Comparison of ENCODE assay signal across 1 fruit fly cellular context in genomic region chr3L:16844920-16845573, dm6.
TF ChIP-seq lines count a peak whose summit lies in the region.

TSS of gene kud (minus strand) at chr3L:16844991.
TSS of gene Zcchc7 (plus strand) at chr3L:16845386.

TF ChIP-seq in whole organism, embryonic, 481 proteins besides CTCF, POLR2A, EP300 and RAD21 (continued from another document and continues in another):
- TF ChIP-seq CG6272 (GFP tag; IDR thresholded peaks at IDR 0.05; lab: Robert Waterston, UW), result peak; percentile 20; the same call in 1 of the 2 replicates
- TF ChIP-seq lov (optimal IDR thresholded peaks at IDR 0.05; lab: Kevin White, UChicago), result no peak
- no peak for TF ChIP-seq lov (GFP tag; IDR thresholded peaks at IDR 0.05; lab: Robert Waterston, UW)
- no peak for TF ChIP-seq emc (GFP tag; optimal IDR thresholded peaks at IDR 0.05; lab: Kevin White, UChicago)
- TF ChIP-seq nmo (GFP tag; optimal IDR thresholded peaks at IDR 0.05; lab: Kevin White, UChicago), result peak; percentile 79
- peak; percentile 62 for TF ChIP-seq sob (GFP tag; IDR thresholded peaks at IDR 0.05; lab: Robert Waterston, UW)
- no peak for TF ChIP-seq CG12769 (tag; optimal IDR thresholded peaks at IDR 0.05; lab: Kevin White, UChicago)
- TF ChIP-seq GATAe (GFP tag; conservative IDR thresholded peaks at IDR 0.05; lab: Robert Waterston, UW), result no peak
- TF ChIP-seq run (tag; optimal IDR thresholded peaks at IDR 0.05; lab: Kevin White, UChicago), result no peak
- TF ChIP-seq CG15479 (GFP tag; optimal IDR thresholded peaks at IDR 0.05; lab: Kevin White, UChicago), result no peak
- TF ChIP-seq slou (GFP tag; optimal IDR thresholded peaks at IDR 0.05; lab: Kevin White, UChicago), result no peak
- TF ChIP-seq onecut (GFP tag; IDR thresholded peaks at IDR 0.05; lab: Robert Waterston, UW), result no peak
- TF ChIP-seq CG6654 (GFP tag; optimal IDR thresholded peaks at IDR 0.05; lab: Kevin White, UChicago), result no peak
- TF ChIP-seq dysf (GFP tag; IDR thresholded peaks at IDR 0.05; lab: Robert Waterston, UW), result peak; percentile 63; the same call in 2 of the 3 replicates
- no peak for TF ChIP-seq Eip74EF (GFP tag; optimal IDR thresholded peaks at IDR 0.05; lab: Kevin White, UChicago)
- no peak for TF ChIP-seq Mrtf (GFP tag; IDR thresholded peaks at IDR 0.05; lab: Robert Waterston, UW)
- no peak for TF ChIP-seq CG7357 (GFP tag; IDR thresholded peaks at IDR 0.05; lab: Robert Waterston, UW)
- TF ChIP-seq CG10565 (GFP tag; optimal IDR thresholded peaks at IDR 0.05; lab: Kevin White, UChicago), result no peak
- TF ChIP-seq jumu (GFP tag; optimal IDR thresholded peaks at IDR 0.05; lab: Kevin White, UChicago), result no peak
- peak; percentile 52 for TF ChIP-seq chn (GFP tag; optimal IDR thresholded peaks at IDR 0.05; lab: Kevin White, UChicago)
- no peak for TF ChIP-seq tll (GFP tag; optimal IDR thresholded peaks at IDR 0.05; lab: Kevin White, UChicago)
- no peak for TF ChIP-seq Rx (GFP tag; IDR thresholded peaks at IDR 0.05; lab: Robert Waterston, UW)
- no peak for TF ChIP-seq klu (GFP tag; IDR thresholded peaks at IDR 0.05; lab: Robert Waterston, UW)
- TF ChIP-seq HLH3B (GFP tag; IDR thresholded peaks at IDR 0.05; lab: Robert Waterston, UW), result no peak
- TF ChIP-seq CG8924 (tag; optimal IDR thresholded peaks at IDR 0.05; lab: Kevin White, UChicago), result peak; percentile 69
- no peak for TF ChIP-seq MTF-1 (GFP tag; optimal IDR thresholded peaks at IDR 0.05; lab: Kevin White, UChicago; ENCODE audit: borderline replicate concordance)
- TF ChIP-seq Ets97D (GFP tag; optimal IDR thresholded peaks at IDR 0.05; lab: Kevin White, UChicago), result peak; percentile 65
- peak; percentile 44 to 56 for TF ChIP-seq dpn (GFP tag; optimal IDR thresholded peaks at IDR 0.05; lab: Kevin White, UChicago)
- peak; percentile 57 for TF ChIP-seq CG9437 (GFP tag; optimal IDR thresholded peaks at IDR 0.05; lab: Kevin White, UChicago)
- no peak for TF ChIP-seq CG4707 (GFP tag; optimal IDR thresholded peaks at IDR 0.05; lab: Kevin White, UChicago)
- peak; percentile 58 for TF ChIP-seq Hand (GFP tag; optimal IDR thresholded peaks at IDR 0.05; lab: Kevin White, UChicago)
- no peak for TF ChIP-seq CG31224 (GFP tag; IDR thresholded peaks at IDR 0.05; lab: Robert Waterston, UW)
- no peak for TF ChIP-seq CG17912 (GFP tag; optimal IDR thresholded peaks at IDR 0.05; lab: Kevin White, UChicago)
- TF ChIP-seq Ptx1 (GFP tag; IDR thresholded peaks at IDR 0.05; lab: Robert Waterston, UW), result peak; percentile 34
- TF ChIP-seq CG7556 (GFP tag; optimal IDR thresholded peaks at IDR 0.05; lab: Kevin White, UChicago), result peak; percentile 71
- peak; percentile 24; the same call in 1 of the 2 replicates for TF ChIP-seq CG10366 (GFP tag; IDR thresholded peaks at IDR 0.05; lab: Robert Waterston, UW)
- TF ChIP-seq hth (optimal IDR thresholded peaks at IDR 0.05; lab: Kevin White, UChicago), result no peak
- TF ChIP-seq CG11093 (GFP tag; IDR thresholded peaks at IDR 0.05; lab: Robert Waterston, UW), result no peak
- peak; percentile 60 for TF ChIP-seq Chrac-16 (GFP tag; optimal IDR thresholded peaks at IDR 0.05; lab: Kevin White, UChicago)
- no peak for TF ChIP-seq pan (optimal IDR thresholded peaks at IDR 0.05; lab: Kevin White, UChicago)
- peak in 1 of 2 experiments; percentile 13 for TF ChIP-seq pan (GFP tag; optimal IDR thresholded peaks at IDR 0.05 in 1 of 2, IDR thresholded peaks at IDR 0.05 in 1 of 2)
- TF ChIP-seq CG9876 (GFP tag; optimal IDR thresholded peaks at IDR 0.05; lab: Kevin White, UChicago), result no peak
- TF ChIP-seq dmrt99B (tag; optimal IDR thresholded peaks at IDR 0.05; lab: Kevin White, UChicago), result no peak
- TF ChIP-seq lola (GFP tag; optimal IDR thresholded peaks at IDR 0.05; lab: Kevin White, UChicago), result peak in 1 of 3 experiments; percentile 65
- TF ChIP-seq zen2 (GFP tag; IDR thresholded peaks at IDR 0.05; lab: Robert Waterston, UW; ENCODE audit: partially characterized antibody), result no peak
- no peak for TF ChIP-seq HHEX (GFP tag; optimal IDR thresholded peaks at IDR 0.05; lab: Kevin White, UChicago)
- TF ChIP-seq CG7745 (tag; optimal IDR thresholded peaks at IDR 0.05; lab: Kevin White, UChicago), result no peak
- peak; percentile 65 for TF ChIP-seq NfI (GFP tag; optimal IDR thresholded peaks at IDR 0.05; lab: Kevin White, UChicago)
- peak; percentile 31; the same call in 1 of the 2 replicates for TF ChIP-seq ssp (GFP tag; IDR thresholded peaks at IDR 0.05; lab: Robert Waterston, UW)
- no peak for TF ChIP-seq CG42726 (GFP tag; IDR thresholded peaks at IDR 0.05; lab: Robert Waterston, UW; ENCODE audit: partially characterized antibody)
- TF ChIP-seq CG16815 (GFP tag; optimal IDR thresholded peaks at IDR 0.05; lab: Kevin White, UChicago), result no peak
- peak; percentile 56 for TF ChIP-seq nerfin-1 (tag; optimal IDR thresholded peaks at IDR 0.05; lab: Kevin White, UChicago)
- peak; percentile 29 for TF ChIP-seq CG4854 (GFP tag; optimal IDR thresholded peaks at IDR 0.05; lab: Kevin White, UChicago)
- TF ChIP-seq fd64A (GFP tag; optimal IDR thresholded peaks at IDR 0.05; lab: Kevin White, UChicago), result no peak
- TF ChIP-seq Blimp-1 (GFP tag; optimal IDR thresholded peaks at IDR 0.05; lab: Kevin White, UChicago), result no peak
- peak; percentile 30 for TF ChIP-seq cato (GFP tag; optimal IDR thresholded peaks at IDR 0.05; lab: Kevin White, UChicago; ENCODE audit: borderline replicate concordance)
- no peak for TF ChIP-seq schlank (tag; optimal IDR thresholded peaks at IDR 0.05; lab: Kevin White, UChicago)
- no peak for TF ChIP-seq D (optimal IDR thresholded peaks at IDR 0.05; lab: Kevin White, UChicago)
- no peak for TF ChIP-seq D (GFP tag; optimal IDR thresholded peaks at IDR 0.05; lab: Kevin White, UChicago)
- TF ChIP-seq CG17385 (GFP tag; optimal IDR thresholded peaks at IDR 0.05; lab: Kevin White, UChicago), result peak; percentile 59
- no peak for TF ChIP-seq toy (GFP tag; IDR thresholded peaks at IDR 0.05; lab: Robert Waterston, UW)
- no peak for TF ChIP-seq Xrp1 (GFP tag; IDR thresholded peaks at IDR 0.05; lab: Robert Waterston, UW)
- no peak for TF ChIP-seq CG11696 (GFP tag; IDR thresholded peaks at IDR 0.05; lab: Robert Waterston, UW)
- peak; percentile 47 for TF ChIP-seq CG3163 (GFP tag; optimal IDR thresholded peaks at IDR 0.05; lab: Kevin White, UChicago)
- TF ChIP-seq dan (GFP tag; IDR thresholded peaks at IDR 0.05; lab: Robert Waterston, UW), result no peak
- no peak for TF ChIP-seq Spps (tag; optimal IDR thresholded peaks at IDR 0.05; lab: Kevin White, UChicago)
- peak; percentile 52 for TF ChIP-seq CG4424 (GFP tag; optimal IDR thresholded peaks at IDR 0.05; lab: Kevin White, UChicago)
- TF ChIP-seq CG1832 (GFP tag; optimal IDR thresholded peaks at IDR 0.05; lab: Kevin White, UChicago), result no peak
- TF ChIP-seq HmgD (GFP tag; optimal IDR thresholded peaks at IDR 0.05; lab: Kevin White, UChicago), result no peak
- TF ChIP-seq tx (GFP tag; optimal IDR thresholded peaks at IDR 0.05; lab: Kevin White, UChicago), result peak; percentile 43
- no peak for TF ChIP-seq CG14014 (GFP tag; IDR thresholded peaks at IDR 0.05; lab: Robert Waterston, UW)
- TF ChIP-seq CG1647 (GFP tag; optimal IDR thresholded peaks at IDR 0.05; lab: Kevin White, UChicago), result peak; percentile 25
- TF ChIP-seq oc (tag; optimal IDR thresholded peaks at IDR 0.05; lab: Kevin White, UChicago), result no peak
- no peak for TF ChIP-seq BtbVII (GFP tag; optimal IDR thresholded peaks at IDR 0.05; lab: Kevin White, UChicago)
- peak; percentile 84 for TF ChIP-seq Xbp1 (GFP tag; optimal IDR thresholded peaks at IDR 0.05; lab: Kevin White, UChicago)
- no peak for TF ChIP-seq eyg (GFP tag; optimal IDR thresholded peaks at IDR 0.05; lab: Kevin White, UChicago)
- no peak for TF ChIP-seq abd-A (tag; optimal IDR thresholded peaks at IDR 0.05; lab: Kevin White, UChicago)
- peak; percentile 17 for TF ChIP-seq repo (GFP tag; optimal IDR thresholded peaks at IDR 0.05; lab: Kevin White, UChicago)
- TF ChIP-seq Hr3 (GFP tag; optimal IDR thresholded peaks at IDR 0.05; lab: Kevin White, UChicago), result peak; percentile 54
- no peak for TF ChIP-seq CG7839 (tag; optimal IDR thresholded peaks at IDR 0.05; lab: Kevin White, UChicago)
- TF ChIP-seq Dfd (GFP tag; optimal IDR thresholded peaks at IDR 0.05; lab: Kevin White, UChicago), result no peak
- TF ChIP-seq ap (GFP tag; IDR thresholded peaks at IDR 0.05; lab: Robert Waterston, UW), result no peak
- no peak for TF ChIP-seq org-1 (GFP tag; optimal IDR thresholded peaks at IDR 0.05; lab: Kevin White, UChicago)
- peak; percentile 47 for TF ChIP-seq Abd-B (GFP tag; optimal IDR thresholded peaks at IDR 0.05; lab: Kevin White, UChicago)
- no peak for TF ChIP-seq E2f1 (GFP tag; IDR thresholded peaks at IDR 0.05; lab: Robert Waterston, UW)
- TF ChIP-seq cwo (GFP tag; optimal IDR thresholded peaks at IDR 0.05; lab: Kevin White, UChicago), result peak; percentile 37
- no peak for TF ChIP-seq Gsc (GFP tag; IDR thresholded peaks at IDR 0.05; lab: Robert Waterston, UW)
- TF ChIP-seq HLHmδ (GFP tag; optimal IDR thresholded peaks at IDR 0.05; lab: Kevin White, UChicago), result no peak
- TF ChIP-seq CG17359 (tag; optimal IDR thresholded peaks at IDR 0.05; lab: Kevin White, UChicago), result no peak
- peak; percentile 67 for TF ChIP-seq CG32532 (GFP tag; IDR thresholded peaks at IDR 0.05; lab: Robert Waterston, UW)
- TF ChIP-seq lilli (GFP tag; optimal IDR thresholded peaks at IDR 0.05; lab: Kevin White, UChicago), result peak; percentile 80
- TF ChIP-seq CG12219 (GFP tag; optimal IDR thresholded peaks at IDR 0.05; lab: Kevin White, UChicago), result no peak
- TF ChIP-seq Side (GFP tag; optimal IDR thresholded peaks at IDR 0.05; lab: Kevin White, UChicago), result peak; percentile 22
- peak; percentile 75 for TF ChIP-seq NFAT (GFP tag; IDR thresholded peaks at IDR 0.05; lab: Robert Waterston, UW)
- TF ChIP-seq CG14965 (GFP tag; optimal IDR thresholded peaks at IDR 0.05; lab: Kevin White, UChicago; ENCODE audit: borderline replicate concordance), result no peak
- peak; percentile 47 for TF ChIP-seq pzg (GFP tag; optimal IDR thresholded peaks at IDR 0.05; lab: Kevin White, UChicago)
- TF ChIP-seq Mes4 (GFP tag; optimal IDR thresholded peaks at IDR 0.05; lab: Kevin White, UChicago), result peak; percentile 10
- TF ChIP-seq D19B (GFP tag; optimal IDR thresholded peaks at IDR 0.05; lab: Kevin White, UChicago), result peak; percentile 23
- TF ChIP-seq CG13775 (GFP tag; optimal IDR thresholded peaks at IDR 0.05; lab: Kevin White, UChicago), result peak; percentile 70
- TF ChIP-seq wor (GFP tag; IDR thresholded peaks at IDR 0.05; lab: Robert Waterston, UW), result no peak
- no peak for TF ChIP-seq tna (GFP tag; IDR thresholded peaks at IDR 0.05; lab: Robert Waterston, UW; ENCODE audit: partially characterized antibody)
- TF ChIP-seq so (GFP tag; IDR thresholded peaks at IDR 0.05; lab: Robert Waterston, UW), result no peak
- no peak for TF ChIP-seq pita (GFP tag; optimal IDR thresholded peaks at IDR 0.05; lab: Kevin White, UChicago)
- no peak for TF ChIP-seq CG10147 (GFP tag; optimal IDR thresholded peaks at IDR 0.05; lab: Kevin White, UChicago)
- TF ChIP-seq CG9797 (GFP tag; optimal IDR thresholded peaks at IDR 0.05; lab: Kevin White, UChicago), result peak; percentile 24
- TF ChIP-seq CG18619 (GFP tag; optimal IDR thresholded peaks at IDR 0.05; lab: Kevin White, UChicago), result peak; percentile 49
- TF ChIP-seq CG17802 (tag; optimal IDR thresholded peaks at IDR 0.05; lab: Kevin White, UChicago), result peak; percentile 84
- no peak for TF ChIP-seq CG14667 (GFP tag; IDR thresholded peaks at IDR 0.05; lab: Robert Waterston, UW)
- TF ChIP-seq Bteb2 (GFP tag; optimal IDR thresholded peaks at IDR 0.05; lab: Kevin White, UChicago), result peak; percentile 54
- TF ChIP-seq ham (GFP tag; IDR thresholded peaks at IDR 0.05; lab: Robert Waterston, UW), result no peak
- no peak for TF ChIP-seq br (optimal IDR thresholded peaks at IDR 0.05; lab: Kevin White, UChicago)
- no peak for TF ChIP-seq CG6683 (GFP tag; optimal IDR thresholded peaks at IDR 0.05; lab: Kevin White, UChicago)
- TF ChIP-seq corto (GFP tag; optimal IDR thresholded peaks at IDR 0.05; lab: Kevin White, UChicago), result no peak
- no peak for TF ChIP-seq her (GFP tag; optimal IDR thresholded peaks at IDR 0.05; lab: Kevin White, UChicago)
- TF ChIP-seq gcm2 (GFP tag; optimal IDR thresholded peaks at IDR 0.05; lab: Kevin White, UChicago), result peak; percentile 21
- peak; percentile 16; the same call in 1 of the 2 replicates for TF ChIP-seq CG4404 (GFP tag; IDR thresholded peaks at IDR 0.05; lab: Robert Waterston, UW)
- peak; percentile 33 for TF ChIP-seq zen (tag; optimal IDR thresholded peaks at IDR 0.05; lab: Kevin White, UChicago)
- no peak for TF ChIP-seq Deaf1 (tag; optimal IDR thresholded peaks at IDR 0.05; lab: Kevin White, UChicago)
- peak; percentile 74 for TF ChIP-seq zfh2 (GFP tag; optimal IDR thresholded peaks at IDR 0.05; lab: Kevin White, UChicago)
- TF ChIP-seq prd (optimal IDR thresholded peaks at IDR 0.05; lab: Kevin White, UChicago), result no peak
- TF ChIP-seq prd (GFP tag; IDR thresholded peaks at IDR 0.05; lab: Robert Waterston, UW), result peak; percentile 46; the same call in 1 of the 3 replicates
- TF ChIP-seq Hr39 (optimal IDR thresholded peaks at IDR 0.05; lab: Kevin White, UChicago), result no peak
- TF ChIP-seq CG9817 (tag; optimal IDR thresholded peaks at IDR 0.05; lab: Kevin White, UChicago), result peak; percentile 75
- peak; percentile 73 for TF ChIP-seq CG12155 (GFP tag; optimal IDR thresholded peaks at IDR 0.05; lab: Kevin White, UChicago)
- TF ChIP-seq odd (GFP tag; optimal IDR thresholded peaks at IDR 0.05; lab: Kevin White, UChicago), result no peak
- TF ChIP-seq CG2712 (tag; optimal IDR thresholded peaks at IDR 0.05; lab: Kevin White, UChicago), result peak; percentile 71
- TF ChIP-seq CG30020 (tag; optimal IDR thresholded peaks at IDR 0.05; lab: Kevin White, UChicago), result peak; percentile 87
- TF ChIP-seq wdn (GFP tag; IDR thresholded peaks at IDR 0.05; lab: Robert Waterston, UW), result no peak
- peak; percentile 22 for TF ChIP-seq CG7928 (GFP tag; optimal IDR thresholded peaks at IDR 0.05; lab: Kevin White, UChicago)
- TF ChIP-seq CG7987 (GFP tag; optimal IDR thresholded peaks at IDR 0.05; lab: Kevin White, UChicago), result no peak
- TF ChIP-seq tup (GFP tag; optimal IDR thresholded peaks at IDR 0.05; lab: Kevin White, UChicago), result no peak
- peak; percentile 56 for TF ChIP-seq CG13624 (GFP tag; optimal IDR thresholded peaks at IDR 0.05; lab: Kevin White, UChicago)
- TF ChIP-seq CG1602 (GFP tag; optimal IDR thresholded peaks at IDR 0.05; lab: Kevin White, UChicago), result peak; percentile 40
- peak; percentile 64 for TF ChIP-seq Fer2 (tag; optimal IDR thresholded peaks at IDR 0.05; lab: Kevin White, UChicago)
- no peak for TF ChIP-seq Adf1 (GFP tag; IDR thresholded peaks at IDR 0.05; lab: Robert Waterston, UW)
- TF ChIP-seq Sox102F (GFP tag; optimal IDR thresholded peaks at IDR 0.05; lab: Kevin White, UChicago), result no peak
